Worm (Caenorhabditis elegans): ENCODE results near the gene C14E2.5.

C14E2.5 gene

DNA sequence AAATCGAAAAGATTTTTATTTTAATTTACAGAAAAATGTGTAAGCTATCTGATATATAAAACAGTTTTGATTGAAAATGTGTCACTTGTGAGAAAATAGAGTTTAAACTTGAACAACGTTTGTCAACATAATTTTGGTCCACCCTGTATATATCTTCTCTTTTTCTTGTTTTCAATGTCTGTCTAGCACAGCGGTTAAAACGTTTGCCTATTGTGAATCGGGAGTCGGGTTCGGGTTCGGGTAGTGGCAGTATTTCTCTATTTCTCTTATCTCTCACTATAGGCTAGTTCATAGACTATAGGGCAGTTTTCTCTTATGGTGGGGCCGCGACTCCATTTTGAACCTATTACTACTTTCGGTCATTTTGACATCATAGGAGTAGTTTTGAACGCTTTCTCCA, 34.0 kb downstream of the C14E2.5 start:
- TF ChIP-seq aha-1 (tag) = no peak
- peak in 1 of 2 experiments; percentile 60 for TF ChIP-seq unc-62 (GFP tag; optimal IDR thresholded peaks at IDR 0.05 in 1 of 2)
- no peak for TF ChIP-seq unc-62 (tag; optimal IDR thresholded peaks at IDR 0.05)

DNA sequence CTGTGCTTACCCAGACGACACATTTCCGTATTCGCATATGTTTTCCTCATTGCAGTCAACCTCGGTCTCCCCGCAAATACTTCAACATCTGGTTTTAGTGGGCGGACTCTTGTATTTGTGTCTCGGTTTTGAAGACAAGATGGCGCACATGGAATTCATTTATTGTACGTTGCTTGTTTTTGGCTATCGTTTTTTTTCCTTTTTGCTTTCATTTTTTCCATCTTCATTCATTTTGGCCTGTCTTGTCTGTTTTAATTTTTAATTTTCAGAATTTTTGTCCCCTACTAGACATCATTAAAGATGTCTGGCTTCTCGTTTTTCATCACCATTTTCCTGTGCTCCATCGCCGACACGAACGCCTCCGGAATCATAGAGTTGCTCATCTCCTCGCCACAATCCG, 38.5 kb downstream of the C14E2.5 start, which contains the start of gene arg-1:
Gene arg-1, plus strand, starts transcription at position 301 of the 400 bp plus-strand sequence.
- TF ChIP-seq jun-1 (tag; optimal IDR thresholded peaks at IDR 0.05) (no peak), zfp-3 (GFP tag; conservative IDR thresholded peaks at IDR 0.05) (no peak), egl-27 (tag; optimal IDR thresholded peaks at IDR 0.05) (no peak), nhr-102 (tag; optimal IDR thresholded peaks at IDR 0.05) (no peak), lin-15B (tag; optimal IDR thresholded peaks at IDR 0.05) (no peak), nhr-6 (tag; optimal IDR thresholded peaks at IDR 0.05) (no peak), fkh-10 (GFP tag; optimal IDR thresholded peaks at IDR 0.05) (no peak), unc-62 (GFP tag; optimal IDR thresholded peaks at IDR 0.05 in 1 of 2) (no peak), unc-62 (tag; optimal IDR thresholded peaks at IDR 0.05) (no peak), nhr-48 (tag; optimal IDR thresholded peaks at IDR 0.05) (no peak), dmd-8 (GFP tag; IDR thresholded peaks at IDR 0.05) (no peak), nhr-111 (GFP tag; optimal IDR thresholded peaks at IDR 0.05) (no peak), dve-1 (tag; optimal IDR thresholded peaks at IDR 0.05; ENCODE audit: insufficient read depth) (no peak), mes-2 (tag; optimal IDR thresholded peaks at IDR 0.05; ENCODE audit: poor library complexity, severe bottlenecking) (no peak), attf-4 (tag; optimal IDR thresholded peaks at IDR 0.05) (no peak), aha-1 (tag) (no peak), ceh-20 (GFP tag; IDR thresholded peaks at IDR 0.05) (no peak), zip-2 (tag; optimal IDR thresholded peaks at IDR 0.05) (no peak), nhr-76 (tag; optimal IDR thresholded peaks at IDR 0.05) (no peak), nhr-11 (tag; optimal IDR thresholded peaks at IDR 0.05) (no peak)

DNA sequence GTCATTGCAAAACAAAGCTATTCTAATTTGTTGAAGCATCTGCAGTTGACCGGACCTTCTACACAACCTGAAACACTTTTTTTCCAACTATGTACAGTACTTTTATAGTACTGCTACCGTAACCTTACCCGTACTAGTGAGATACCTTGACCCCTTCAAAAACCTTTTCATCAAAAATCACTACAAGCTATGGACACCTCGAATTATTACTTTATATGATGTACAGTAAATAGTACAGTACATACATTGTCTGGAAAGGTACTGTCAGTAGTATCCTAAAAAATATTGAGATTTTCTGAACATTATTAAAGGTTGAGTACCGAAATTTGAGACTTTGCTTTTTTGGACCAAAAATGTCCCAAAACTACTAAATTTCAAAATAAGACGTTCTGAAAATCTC, 39.4 kb downstream of the C14E2.5 start:
- no peak for TF ChIP-seq jun-1 (tag; optimal IDR thresholded peaks at IDR 0.05)
- no peak for TF ChIP-seq dve-1 (tag; optimal IDR thresholded peaks at IDR 0.05; ENCODE audit: insufficient read depth)
- TF ChIP-seq unc-62 (GFP tag; optimal IDR thresholded peaks at IDR 0.05 in 1 of 2) = peak in 1 of 2 experiments; percentile 98
- TF ChIP-seq unc-62 (tag; optimal IDR thresholded peaks at IDR 0.05) = no peak
- no peak for TF ChIP-seq mdt-29 (GFP tag; IDR thresholded peaks at IDR 0.05)

DNA sequence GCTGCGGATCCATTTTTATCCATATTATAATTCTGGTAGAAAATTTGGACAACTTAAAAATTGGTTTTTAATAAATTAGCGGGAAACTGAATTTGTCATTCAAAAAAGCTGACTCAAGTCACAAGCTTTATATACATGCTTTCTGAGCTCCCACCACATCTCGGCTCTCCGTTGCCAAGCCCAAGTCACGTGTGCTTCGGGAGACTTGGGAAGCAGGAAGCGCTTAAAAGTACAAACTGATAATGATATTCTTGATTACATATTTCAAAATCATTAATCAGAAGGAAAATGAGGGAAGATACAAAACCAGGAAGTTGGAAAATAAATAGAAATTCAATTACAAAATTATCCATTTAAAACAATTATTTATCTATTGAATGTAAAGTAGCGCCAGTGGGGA, 47.2 kb downstream of the C14E2.5 start, which contains the start of gene elc-2:
Gene elc-2, minus strand, starts transcription at position 101 of the 400 bp plus-strand sequence.
- no peak for TF ChIP-seq zag-1 (tag; optimal IDR thresholded peaks at IDR 0.05)
- no peak for TF ChIP-seq ceh-44 (GFP tag; IDR thresholded peaks at IDR 0.05)
- TF ChIP-seq skn-1 (tag; optimal IDR thresholded peaks at IDR 0.05) = no peak
- TF ChIP-seq daf-12 (tag; optimal IDR thresholded peaks at IDR 0.05) = no peak
- TF ChIP-seq daf-19 (GFP tag; conservative IDR thresholded peaks at IDR 0.05) = no peak
- no peak for TF ChIP-seq ztf-11 (tag; optimal IDR thresholded peaks at IDR 0.05)

All from whole organism, L4 larva.